Worm (Caenorhabditis elegans) whole organism, young adult: ENCODE data around the gene cyp-13A1.

ENCODE experiments used
- D2030.7 ChIP-seq: fragments of 200-800 bp; sonication (Bioruptor generic); IDR thresholded peaks from 2 replicates; pipeline ENCODE4 v1.3.6; 2022; ENCODE audit warnings: missing genetic modification reagents, missing genetic modification characterization, missing compliant biosample characterization
- F37B4.10 ChIP-seq: fragments of 200-800 bp; sonication (Bioruptor generic); IDR thresholded peaks from 2 replicates; pipeline ENCODE4 v1.3.6; 2022; ENCODE audit warnings: missing genetic modification characterization, missing compliant biosample characterization
- F39B2.1 ChIP-seq: fragments of 200-800 bp; sonication (Bioruptor generic); IDR thresholded peaks from 2 replicates; pipeline ENCODE4 v1.3.6; 2022; ENCODE audit warnings: missing genetic modification reagents, missing genetic modification characterization, missing compliant biosample characterization
- F55B11.4 ChIP-seq: sonication (generic microtip); optimal IDR thresholded peaks from 2 replicates; lab custom pipeline; 2016; ENCODE audit warnings: missing compliant biosample characterization, missing genetic modification characterization, borderline replicate concordance; ENCODE audit not compliant: insufficient read depth
- F57C9.4 ChIP-seq: sonication (generic microtip); optimal IDR thresholded peaks from 2 replicates; lab custom pipeline; 2017; ENCODE audit warnings: mild to moderate bottlenecking, missing genetic modification characterization, missing compliant biosample characterization
- K11D2.4 ChIP-seq: fragments of 200-800 bp; sonication (Bioruptor generic); IDR thresholded peaks from 2 replicates; pipeline ENCODE4 v1.3.6; 2022; ENCODE audit warnings: missing genetic modification reagents, missing genetic modification characterization, missing compliant biosample characterization
- K12H6.12 ChIP-seq: fragments of 200-800 bp; sonication (Bioruptor generic); optimal IDR thresholded peaks from 2 replicates; lab custom pipeline; 2018; ENCODE audit warnings: mild to moderate bottlenecking, missing genetic modification characterization, missing compliant biosample characterization
- T07F8.4 ChIP-seq: sonication (generic microtip); optimal IDR thresholded peaks from 2 replicates; lab custom pipeline; 2016; ENCODE audit warnings: mild to moderate bottlenecking, missing genetic modification characterization, moderate library complexity, missing compliant biosample characterization
- Y53F4B.3 ChIP-seq: fragments of 200-800 bp; sonication (Bioruptor generic); IDR thresholded peaks from 2 replicates; pipeline ENCODE4 v1.3.6; 2022; ENCODE audit warnings: missing genetic modification reagents, missing genetic modification characterization, missing compliant biosample characterization
- Y56A3A.18 ChIP-seq: fragments of 200-800 bp; sonication (Bioruptor generic); IDR thresholded peaks from 2 replicates; pipeline ENCODE4 v1.3.6; 2022; ENCODE audit warnings: missing genetic modification reagents, missing genetic modification characterization, missing compliant biosample characterization
- Y67H2A.10 ChIP-seq: fragments of 200-800 bp; sonication (Bioruptor generic); conservative IDR thresholded peaks from 2 replicates; pipeline ENCODE4 v1.3.6; 2022; ENCODE audit warnings: missing genetic modification reagents, missing genetic modification characterization, missing compliant biosample characterization
- Y79H2A.3 ChIP-seq: fragments of 200-800 bp; sonication (Bioruptor generic); conservative IDR thresholded peaks from 2 replicates; pipeline ENCODE4 v1.3.6; 2022; ENCODE audit warnings: missing genetic modification reagents, missing genetic modification characterization, missing compliant biosample characterization
- Y95B8A.8 ChIP-seq: fragments of 200-800 bp; sonication (Bioruptor generic); IDR thresholded peaks from 2 replicates; pipeline ENCODE4 v1.3.6; 2022; ENCODE audit warnings: missing genetic modification reagents, missing genetic modification characterization, missing compliant biosample characterization
- ZK185.1 ChIP-seq: sonication (generic microtip); optimal IDR thresholded peaks from 2 replicates; lab custom pipeline; 2016; ENCODE audit warnings: mild to moderate bottlenecking, missing genetic modification characterization, missing compliant biosample characterization; ENCODE audit not compliant: poor library complexity, severe bottlenecking
- akir-1 ChIP-seq: fragments of 200-800 bp; sonication (Bioruptor generic); optimal IDR thresholded peaks from 2 replicates; lab custom pipeline; 2018; ENCODE audit warnings: mild to moderate bottlenecking, missing genetic modification characterization, moderate library complexity, missing compliant biosample characterization
- aptf-2 ChIP-seq: fragments of 200-800 bp; sonication (Bioruptor generic); conservative IDR thresholded peaks from 2 replicates; pipeline ENCODE4 v1.3.6; 2022; ENCODE audit warnings: missing genetic modification reagents, missing genetic modification characterization, missing compliant biosample characterization
- ceh-100 ChIP-seq: fragments of 200-800 bp; sonication (Bioruptor generic); IDR thresholded peaks from 2 replicates; pipeline ENCODE4 v1.3.6; 2022; ENCODE audit warnings: missing genetic modification reagents, missing genetic modification characterization, missing compliant biosample characterization
- dox-1 ChIP-seq: fragments of 200-800 bp; sonication (Bioruptor generic); IDR thresholded peaks from 2 replicates; pipeline ENCODE4 v1.3.6; 2022; ENCODE audit warnings: missing genetic modification reagents, missing genetic modification characterization, missing compliant biosample characterization
- egrh-3 ChIP-seq: fragments of 200-800 bp; sonication (Bioruptor generic); IDR thresholded peaks from 2 replicates; pipeline ENCODE4 v1.3.6; 2022; ENCODE audit warnings: missing genetic modification reagents, missing genetic modification characterization, missing compliant biosample characterization
- ekl-4 ChIP-seq: fragments of 200-800 bp; sonication (Bioruptor generic); IDR thresholded peaks from 2 replicates; pipeline ENCODE4 v1.3.6; 2022; ENCODE audit warnings: missing genetic modification reagents, missing genetic modification characterization, missing compliant biosample characterization
- fkh-3 ChIP-seq: sonication (generic microtip); optimal IDR thresholded peaks from 2 replicates; lab custom pipeline; 2016; ENCODE audit warnings: mild to moderate bottlenecking, missing genetic modification characterization, missing compliant biosample characterization
- him-1 ChIP-seq: sonication (generic microtip); optimal IDR thresholded peaks from 2 replicates; lab custom pipeline; 2016; ENCODE audit warnings: missing genotype, missing genetic modification reagents, missing genetic modification characterization, missing compliant biosample characterization
- hmg-1.2 ChIP-seq: fragments of 200-800 bp; sonication (Bioruptor generic); IDR thresholded peaks from 2 replicates; pipeline ENCODE4 v1.3.6; 2022; ENCODE audit warnings: missing genetic modification reagents, missing genetic modification characterization, missing compliant biosample characterization
- hmg-20 ChIP-seq: fragments of 200-800 bp; sonication (Bioruptor generic); IDR thresholded peaks from 2 replicates; pipeline ENCODE4 v1.3.6; 2022; ENCODE audit warnings: missing genetic modification reagents, missing genetic modification characterization, missing compliant biosample characterization
- hsf-1 ChIP-seq: fragments of 200-800 bp; sonication (Bioruptor generic); IDR thresholded peaks from 2 replicates; pipeline ENCODE4 v1.3.6; 2022; ENCODE audit warnings: missing genetic modification reagents, missing genetic modification characterization, missing compliant biosample characterization
- lin-26 ChIP-seq: fragments of 200-800 bp; sonication (Bioruptor generic); IDR thresholded peaks from 2 replicates; pipeline ENCODE4 v1.3.6; 2022; ENCODE audit warnings: missing genetic modification reagents, missing genetic modification characterization, missing compliant biosample characterization
- lin-40 ChIP-seq: sonication (generic microtip); optimal IDR thresholded peaks from 2 replicates; lab custom pipeline; 2016; ENCODE audit warnings: missing genetic modification characterization, mild to moderate bottlenecking, missing compliant biosample characterization, missing genotype, missing genetic modification reagents
- lin-54 ChIP-seq: fragments of 200-800 bp; sonication (Bioruptor generic); optimal IDR thresholded peaks from 2 replicates; lab custom pipeline; 2018; ENCODE audit warnings: mild to moderate bottlenecking, missing genetic modification characterization, missing compliant biosample characterization
- lsy-27 ChIP-seq: sonication (generic microtip); optimal IDR thresholded peaks from 2 replicates; lab custom pipeline; 2017; ENCODE audit warnings: missing genetic modification characterization, mild to moderate bottlenecking, missing compliant biosample characterization, antibody characterized with exemption, missing genotype, borderline replicate concordance; ENCODE audit not compliant: insufficient read depth
- madf-8 ChIP-seq: fragments of 200-800 bp; sonication (Bioruptor generic); conservative IDR thresholded peaks from 2 replicates; pipeline ENCODE4 v1.3.6; 2022; ENCODE audit warnings: missing genetic modification reagents, missing genetic modification characterization, missing compliant biosample characterization
- nhr-120 ChIP-seq: fragments of 200-800 bp; sonication (Bioruptor generic); IDR thresholded peaks from 2 replicates; pipeline ENCODE4 v1.3.6; 2022; ENCODE audit warnings: missing genetic modification characterization, missing compliant biosample characterization
- rcor-1 ChIP-seq: fragments of 200-800 bp; sonication (Bioruptor generic); IDR thresholded peaks from 2 replicates; pipeline ENCODE4 v1.3.6; 2022; ENCODE audit warnings: missing genetic modification reagents, missing genetic modification characterization, missing compliant biosample characterization
- rpc-1 ChIP-seq, 2 experiments: fragments of 150-350 bp in 1 of 2; sonication (generic microtip) in 1 of 2; optimal IDR thresholded peaks; 2 replicates each; lab custom pipeline; 2014 to 2018; ENCODE audit warnings: missing biosample characterization in 1 of 2, missing genetic modification characterization in 1 of 2, missing genetic modification reagents in 1 of 2, missing genotype in 1 of 2
- snpc-1.1 ChIP-seq: sonication (generic microtip); optimal IDR thresholded peaks from 2 replicates; lab custom pipeline; 2017; ENCODE audit warnings: missing genetic modification characterization, mild to moderate bottlenecking, missing compliant biosample characterization, antibody characterized with exemption, moderate library complexity, missing genotype, missing genetic modification reagents; ENCODE audit not compliant: insufficient read depth
- sptf-2 ChIP-seq: fragments of 200-800 bp; sonication (Bioruptor generic); optimal IDR thresholded peaks from 2 replicates; lab custom pipeline; 2018; ENCODE audit warnings: mild to moderate bottlenecking, missing genetic modification characterization, missing compliant biosample characterization
- tlf-1 ChIP-seq: fragments of 200-800 bp; sonication (Bioruptor generic); optimal IDR thresholded peaks from 2 replicates; lab custom pipeline; 2018; ENCODE audit warnings: mild to moderate bottlenecking, missing genetic modification characterization, missing compliant biosample characterization
- unc-130 ChIP-seq: sonication (generic microtip); optimal IDR thresholded peaks from 2 replicates; lab custom pipeline; 2016; ENCODE audit warnings: missing genetic modification reagents, missing genetic modification characterization, missing compliant biosample characterization
- unc-62 ChIP-seq: fragments of 150-350 bp; optimal IDR thresholded peaks from 2 replicates; lab custom pipeline; 2014; ENCODE audit warnings: missing biosample characterization, missing genetic modification reagents, missing genetic modification characterization
- zim-3 ChIP-seq: sonication (generic microtip); optimal IDR thresholded peaks from 2 replicates; lab custom pipeline; 2017; ENCODE audit warnings: mild to moderate bottlenecking, missing genetic modification characterization, moderate library complexity, missing compliant biosample characterization
- ztf-22 ChIP-seq: fragments of 200-800 bp; sonication (Bioruptor generic); optimal IDR thresholded peaks from 2 replicates; lab custom pipeline; 2018; ENCODE audit warnings: mild to moderate bottlenecking, missing genetic modification characterization, moderate library complexity, missing compliant biosample characterization

cyp-13A1 gene

DNA sequence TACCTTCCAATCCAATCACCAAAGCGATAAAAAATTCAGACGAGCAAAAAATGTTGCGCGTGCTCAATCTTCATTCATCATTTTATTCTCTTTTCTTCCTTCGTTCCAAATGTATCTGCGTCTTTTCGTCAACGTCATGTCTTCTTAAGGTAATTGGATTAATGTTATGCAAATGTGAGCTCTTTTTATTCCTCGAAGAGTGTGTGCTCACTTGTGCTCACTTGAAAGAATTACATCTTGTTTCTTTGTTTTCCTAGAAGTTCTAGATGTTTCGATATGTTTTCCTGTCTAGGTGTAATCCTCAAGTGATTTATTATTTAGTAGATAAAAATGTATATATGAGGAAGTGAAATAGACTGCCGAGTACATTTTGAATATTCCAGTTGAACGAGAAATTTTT, 26.4 kb downstream of the cyp-13A1 start (continued):
- TF ChIP-seq hmg-20 (GFP tag; lab: Robert Waterston, UW) = no peak
- no peak for TF ChIP-seq hmg-1.2 (GFP tag; lab: Robert Waterston, UW)
- TF ChIP-seq T07F8.4 = no peak

DNA sequence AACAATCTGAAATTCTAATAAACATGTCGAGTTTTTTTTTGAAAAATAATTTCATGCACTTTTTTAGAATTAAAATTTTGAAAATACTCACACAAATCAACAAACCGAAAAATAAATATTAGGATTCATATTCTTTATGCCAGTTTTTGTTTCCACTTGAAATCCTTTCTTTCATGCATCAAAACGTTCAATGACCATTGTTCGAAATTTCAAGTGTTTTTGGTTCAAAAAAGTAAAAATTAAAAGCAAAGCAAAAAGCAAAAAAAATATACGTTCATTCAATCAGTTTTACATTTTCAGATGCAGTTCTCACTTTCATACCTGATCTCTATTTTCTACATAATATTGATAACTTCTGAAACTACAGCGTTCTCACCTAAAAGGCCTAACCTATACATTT, 28.1 kb downstream of the cyp-13A1 start, which contains the start of gene ZK1321.1:
TSS of gene ZK1321.1 (plus strand) at position 301 of the 400 bp plus-strand sequence.
- TF ChIP-seq F39B2.1 (no peak), tlf-1 (no peak), Y67H2A.10 (no peak), zim-3 (no peak)

DNA sequence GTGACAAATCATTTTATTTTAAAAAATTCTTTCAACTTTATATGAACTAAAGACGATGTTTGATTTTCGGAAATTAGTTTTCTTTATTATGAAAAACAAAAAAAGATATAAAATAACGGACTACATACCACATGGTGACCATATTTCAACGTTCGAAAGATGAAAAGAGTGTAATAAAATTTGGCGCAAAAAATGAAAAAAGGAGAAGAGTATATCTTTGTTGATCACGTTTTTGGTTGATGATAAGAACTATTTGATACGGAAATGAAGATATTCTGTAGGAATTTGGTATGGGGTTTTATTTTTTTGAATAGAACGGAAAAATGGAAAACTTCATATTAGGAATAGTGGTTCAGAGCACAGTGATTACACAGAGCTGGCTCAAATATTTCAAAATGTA, 28.7 kb downstream of the cyp-13A1 start, which contains the start of gene Y53C12B.7:
TSS of gene Y53C12B.7 (minus strand) at position 163 of the 400 bp plus-strand sequence.
- TF ChIP-seq fkh-3 (no peak), sptf-2 (GFP tag; lab: Kevin White, UChicago) (no peak), ztf-22 (no peak), rcor-1 (no peak), hsf-1 (GFP tag; lab: Robert Waterston, UW) (no peak), Y53F4B.3 (GFP tag; lab: Robert Waterston, UW) (no peak), ZK185.1 (tag; lab: Kevin White, UChicago) (no peak), Y79H2A.3 (GFP tag; lab: Robert Waterston, UW) (no peak), lin-40 (tag; lab: Kevin White, UChicago) (no peak), dox-1 (GFP tag; lab: Robert Waterston, UW) (no peak), F57C9.4 (no peak), D2030.7 (GFP tag; lab: Robert Waterston, UW) (no peak), hmg-20 (GFP tag; lab: Robert Waterston, UW) (no peak), F37B4.10 (GFP tag; lab: Robert Waterston, UW) (no peak), nhr-120 (GFP tag; lab: Robert Waterston, UW) (no peak), ekl-4 (GFP tag; lab: Robert Waterston, UW) (no peak), him-1 (no peak), akir-1 (no peak)

DNA sequence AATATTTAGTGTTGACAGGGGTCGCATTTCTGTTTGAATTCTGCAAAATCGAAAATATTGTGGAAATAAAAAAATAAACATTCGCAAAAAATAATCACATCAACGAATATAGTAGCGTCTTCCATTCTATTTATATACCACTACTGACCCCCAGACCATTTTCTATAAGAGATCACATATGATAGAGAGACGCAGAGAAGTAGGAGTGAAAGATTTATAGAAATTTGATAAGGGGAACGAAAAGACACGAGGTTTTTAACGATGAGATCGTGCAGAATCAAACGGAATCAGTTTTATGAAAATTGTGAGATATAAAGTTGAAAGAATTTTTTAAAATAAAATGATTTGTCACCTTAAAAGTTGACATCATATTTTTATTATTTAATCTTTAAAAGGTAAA, 29.5 kb downstream of the cyp-13A1 start:
- TF ChIP-seq D2030.7 (GFP tag; lab: Robert Waterston, UW) = no peak
- TF ChIP-seq ceh-100 (GFP tag; lab: Robert Waterston, UW) = no peak
- TF ChIP-seq lin-54 (GFP tag; lab: Kevin White, UChicago) = no peak
- no peak for TF ChIP-seq rpc-1 (optimal IDR thresholded peaks at IDR 0.05; lab: Kevin White, UChicago)
- no peak for TF ChIP-seq rpc-1 (tag; optimal IDR thresholded peaks at IDR 0.05; lab: Kevin White, UChicago)
- no peak for TF ChIP-seq unc-130 (GFP tag; lab: Kevin White, UChicago)
- no peak for TF ChIP-seq lsy-27
- TF ChIP-seq Y67H2A.10 = no peak
- no peak for TF ChIP-seq lin-26 (GFP tag; lab: Robert Waterston, UW)
- no peak for TF ChIP-seq snpc-1.1
- no peak for TF ChIP-seq K11D2.4
- TF ChIP-seq aptf-2 = no peak
- TF ChIP-seq egrh-3 (GFP tag; lab: Robert Waterston, UW) = no peak
- TF ChIP-seq Y56A3A.18 (GFP tag; lab: Robert Waterston, UW) = no peak
- TF ChIP-seq ztf-22 = no peak
- TF ChIP-seq madf-8 = no peak
- no peak for TF ChIP-seq Y95B8A.8 (GFP tag; lab: Robert Waterston, UW)
- no peak for TF ChIP-seq F55B11.4 (tag; lab: Kevin White, UChicago)
- no peak for TF ChIP-seq K12H6.12 (tag; lab: Kevin White, UChicago)
- no peak for TF ChIP-seq unc-62 (GFP tag; lab: Kevin White, UChicago)
- TF ChIP-seq Y53F4B.3 (GFP tag; lab: Robert Waterston, UW) = no peak
